Fruit fly (Drosophila melanogaster) whole organism, embryonic: ENCODE results near the gene WRNexo.

Source experiments
- B-H1 ChIP-seq: fragments of 200-800 bp; sonication (Bioruptor generic); IDR thresholded peaks from 3 replicates; pipeline ENCODE4 v1.3.6; 2022; ENCODE audit warnings: missing biosample characterization, missing genetic modification characterization
- Blimp-1 ChIP-seq: fragments of 200-800 bp; sonication (Bioruptor generic); optimal IDR thresholded peaks from 3 replicates; lab custom pipeline; 2018; ENCODE audit warnings: missing biosample characterization, missing genetic modification characterization, mild to moderate bottlenecking, moderate library complexity, missing genetic modification reagents
- CG10267 ChIP-seq: fragments of 200-800 bp; sonication (Bioruptor generic); optimal IDR thresholded peaks from 2 replicates; lab custom pipeline; 2018; ENCODE audit warnings: missing biosample characterization, mild to moderate bottlenecking, missing genetic modification characterization, moderate library complexity
- CG10321 ChIP-seq: fragments of 200-800 bp; sonication (Bioruptor generic); IDR thresholded peaks from 2 replicates; pipeline ENCODE4 v1.3.6; 2022; ENCODE audit warnings: missing biosample characterization, missing genetic modification characterization
- CG10462 ChIP-seq: fragments of 200-800 bp; sonication (Bioruptor generic); optimal IDR thresholded peaks from 2 replicates; lab custom pipeline; 2016; ENCODE audit warnings: missing biosample characterization, missing genetic modification characterization
- CG11560 ChIP-seq: fragments of 200-800 bp; sonication (Bioruptor generic); IDR thresholded peaks from 3 replicates; pipeline ENCODE4 v1.3.6; 2022; ENCODE audit warnings: missing biosample characterization, missing genetic modification characterization
- CG12236 ChIP-seq: fragments of 200-800 bp; sonication (Bioruptor generic); optimal IDR thresholded peaks from 2 replicates; lab custom pipeline; 2016; ENCODE audit warnings: missing biosample characterization, missing genetic modification characterization
- CG12659 ChIP-seq: fragments of 200-800 bp; sonication (Bioruptor generic); optimal IDR thresholded peaks from 3 replicates; lab custom pipeline; 2017; ENCODE audit warnings: mild to moderate bottlenecking, missing biosample characterization, missing genetic modification reagents, missing genetic modification characterization
- CG1647 ChIP-seq: fragments of 200-800 bp; sonication (Bioruptor generic); optimal IDR thresholded peaks from 3 replicates; lab custom pipeline; 2016; ENCODE audit warnings: missing biosample characterization, missing genetic modification characterization
- CG16813 ChIP-seq: fragments of 200-800 bp; sonication (Bioruptor generic); IDR thresholded peaks from 3 replicates; pipeline ENCODE4 v1.3.6; 2022; ENCODE audit warnings: missing biosample characterization, missing genetic modification characterization; ENCODE audit not compliant: partially characterized antibody
- CG17359 ChIP-seq: fragments of 200-800 bp; sonication (Bioruptor generic); optimal IDR thresholded peaks from 3 replicates; lab custom pipeline; 2018; ENCODE audit warnings: missing biosample characterization, mild to moderate bottlenecking, missing genetic modification characterization, moderate library complexity
- CG17361 ChIP-seq: fragments of 200-800 bp; sonication (Bioruptor generic); IDR thresholded peaks from 3 replicates; pipeline ENCODE4 v1.3.6; 2022; ENCODE audit warnings: missing biosample characterization, missing genetic modification characterization
- CG2199 ChIP-seq: fragments of 200-800 bp; sonication (Bioruptor generic); IDR thresholded peaks from 3 replicates; pipeline ENCODE4 v1.3.6; 2022; ENCODE audit warnings: missing biosample characterization, missing genetic modification characterization
- CG33213 ChIP-seq: fragments of 200-800 bp; sonication (Bioruptor generic); optimal IDR thresholded peaks from 3 replicates; lab custom pipeline; 2016; ENCODE audit warnings: missing biosample characterization, missing genetic modification characterization
- CG3407 ChIP-seq: fragments of 200-800 bp; sonication (Bioruptor generic); optimal IDR thresholded peaks from 2 replicates; lab custom pipeline; 2018; ENCODE audit warnings: missing biosample characterization, mild to moderate bottlenecking, missing genetic modification characterization
- CG4282 ChIP-seq: fragments of 200-800 bp; sonication (Bioruptor generic); optimal IDR thresholded peaks from 2 replicates; lab custom pipeline; 2016; ENCODE audit warnings: missing biosample characterization, missing genetic modification characterization
- CG4328 ChIP-seq: fragments of 200-800 bp; sonication (Bioruptor generic); optimal IDR thresholded peaks from 3 replicates; lab custom pipeline; 2017; ENCODE audit warnings: missing biosample characterization, missing genetic modification reagents, missing genetic modification characterization
- CG4820 ChIP-seq: fragments of 200-800 bp; sonication (Bioruptor generic); optimal IDR thresholded peaks from 3 replicates; lab custom pipeline; 2016; ENCODE audit warnings: missing biosample characterization, missing genetic modification characterization
- CG6175 ChIP-seq: fragments of 200-800 bp; sonication (Bioruptor generic); IDR thresholded peaks from 3 replicates; pipeline ENCODE4 v1.3.6; 2022; ENCODE audit warnings: missing biosample characterization, missing genetic modification characterization
- CG6689 ChIP-seq: fragments of 200-800 bp; sonication (Bioruptor generic); IDR thresholded peaks from 2 replicates; pipeline ENCODE4 v1.3.6; 2022; ENCODE audit warnings: missing biosample characterization, missing genetic modification characterization
- CG7357 ChIP-seq: fragments of 200-800 bp; sonication (Bioruptor generic); IDR thresholded peaks from 3 replicates; pipeline ENCODE4 v1.3.6; 2022; ENCODE audit warnings: missing biosample characterization, missing genetic modification characterization
- CG9876 ChIP-seq: fragments of 200-800 bp; sonication (Bioruptor generic); optimal IDR thresholded peaks from 2 replicates; lab custom pipeline; 2016; ENCODE audit warnings: missing biosample characterization, missing genetic modification characterization
- E2f2 ChIP-seq: fragments of 200-800 bp; sonication (Bioruptor generic); IDR thresholded peaks from 2 replicates; pipeline ENCODE4 v1.3.6; 2022; ENCODE audit warnings: missing biosample characterization, missing genetic modification characterization
- HLH4C ChIP-seq: fragments of 200-800 bp; sonication (Bioruptor generic); IDR thresholded peaks from 3 replicates; pipeline ENCODE4 v1.3.6; 2022; ENCODE audit warnings: missing biosample characterization, missing genetic modification characterization; ENCODE audit not compliant: partially characterized antibody
- HLH54F ChIP-seq: fragments of 200-800 bp; sonication (Bioruptor generic); optimal IDR thresholded peaks from 3 replicates; lab custom pipeline; 2016; ENCODE audit warnings: missing biosample characterization, missing genetic modification characterization
- Hr78 ChIP-seq, 2 experiments: fragments of 200-800 bp in 1 of 2; fragments of >200 bp in 1 of 2; sonication (Bioruptor generic) in 1 of 2; optimal IDR thresholded peaks; 2 replicates each; lab custom pipeline; 2017 to 2019; ENCODE audit warnings: missing biosample characterization in 2 of 2, missing genetic modification characterization in 2 of 2, mild to moderate bottlenecking in 1 of 2, moderate library complexity in 1 of 2
- Jarid2 ChIP-seq: fragments of 200-800 bp; sonication (Bioruptor generic); optimal IDR thresholded peaks from 3 replicates; lab custom pipeline; 2017; ENCODE audit warnings: mild to moderate bottlenecking, missing biosample characterization, missing genetic modification reagents, missing genetic modification characterization
- Pdp1 ChIP-seq, 2 experiments: fragments of 200-800 bp; sonication (Bioruptor generic); optimal IDR thresholded peaks; 3 replicates each; lab custom pipeline; 2016; ENCODE audit warnings: missing biosample characterization in 2 of 2, missing genetic modification characterization in 2 of 2, mild to moderate bottlenecking in 1 of 2, moderate library complexity in 1 of 2
- Ssrp ChIP-seq: fragments of 200-800 bp; sonication (Bioruptor generic); optimal IDR thresholded peaks from 2 replicates; lab custom pipeline; 2018; ENCODE audit warnings: missing biosample characterization, mild to moderate bottlenecking, missing genetic modification characterization, moderate library complexity
- Stat92E ChIP-seq, 3 experiments: fragments of >200 bp in 2 of 3; fragments of 200-800 bp in 1 of 3; sonication (Bioruptor generic) in 1 of 3; optimal IDR thresholded peaks; 2 replicates each; lab custom pipeline; 2017 to 2019; ENCODE audit warnings: missing biosample characterization in 3 of 3, missing genetic modification characterization in 3 of 3, mild to moderate bottlenecking in 1 of 3, moderate library complexity in 1 of 3
- az2 ChIP-seq: fragments of 200-800 bp; sonication (Bioruptor generic); optimal IDR thresholded peaks from 3 replicates; lab custom pipeline; 2016; ENCODE audit warnings: missing biosample characterization, missing genetic modification characterization
- bab2 ChIP-seq: fragments of 200-800 bp; sonication (Bioruptor generic); optimal IDR thresholded peaks from 2 replicates; lab custom pipeline; 2016; ENCODE audit warnings: missing biosample characterization, missing genetic modification characterization
- bowl ChIP-seq: fragments of 200-800 bp; sonication (Bioruptor generic); IDR thresholded peaks from 2 replicates; pipeline ENCODE4 v1.3.6; 2022; ENCODE audit warnings: missing biosample characterization, missing genetic modification characterization
- bsh ChIP-seq, 2 experiments: fragments of 200-800 bp; sonication (Bioruptor generic); optimal IDR thresholded peaks; 2 replicates each; lab custom pipeline; 2017 to 2018; ENCODE audit warnings: mild to moderate bottlenecking in 2 of 2, missing biosample characterization in 2 of 2, missing genetic modification characterization in 2 of 2, moderate library complexity in 1 of 2
- dmrt11E ChIP-seq: fragments of 200-800 bp; sonication (Bioruptor generic); optimal IDR thresholded peaks from 3 replicates; lab custom pipeline; 2018; ENCODE audit warnings: missing biosample characterization, mild to moderate bottlenecking, missing genetic modification characterization, moderate library complexity
- eve ChIP-seq, 2 experiments: fragments of >200 bp; optimal IDR thresholded peaks; 2 replicates each; lab custom pipeline; 2017; ENCODE audit warnings: missing biosample characterization in 2 of 2, missing genetic modification characterization in 2 of 2
- grau ChIP-seq: fragments of 200-800 bp; optimal IDR thresholded peaks from 3 replicates; lab custom pipeline; 2019; ENCODE audit warnings: missing biosample characterization, mild to moderate bottlenecking, missing genetic modification characterization, moderate library complexity
- gt ChIP-seq: fragments of 200-800 bp; sonication (Bioruptor generic); IDR thresholded peaks from 2 replicates; pipeline ENCODE4 v1.3.6; 2022; ENCODE audit warnings: missing biosample characterization, missing genetic modification characterization
- ind ChIP-seq: fragments of 200-800 bp; sonication (Bioruptor generic); optimal IDR thresholded peaks from 3 replicates; lab custom pipeline; 2016; ENCODE audit warnings: missing biosample characterization, missing genetic modification characterization
- kay ChIP-seq: fragments of 200-800 bp; sonication (Bioruptor generic); optimal IDR thresholded peaks from 2 replicates; lab custom pipeline; 2016; ENCODE audit warnings: missing biosample characterization, missing genetic modification characterization
- klu ChIP-seq: fragments of 200-800 bp; sonication (Bioruptor generic); IDR thresholded peaks from 2 replicates; pipeline ENCODE4 v1.3.6; 2022; ENCODE audit warnings: missing biosample characterization, missing genetic modification characterization
- mam ChIP-seq: fragments of 200-800 bp; sonication (Bioruptor generic); optimal IDR thresholded peaks from 3 replicates; lab custom pipeline; 2016; ENCODE audit warnings: missing biosample characterization, missing genetic modification characterization
- odd ChIP-seq: fragments of 200-800 bp; sonication (Bioruptor generic); optimal IDR thresholded peaks from 2 replicates; lab custom pipeline; 2017; ENCODE audit warnings: missing biosample characterization, mild to moderate bottlenecking, missing genetic modification characterization
- otp ChIP-seq: fragments of 200-800 bp; sonication (Bioruptor generic); IDR thresholded peaks from 3 replicates; pipeline ENCODE4, ENCODE4 v1.3.6; 2022; ENCODE audit warnings: missing biosample characterization, missing genetic modification characterization
- p53 ChIP-seq: fragments of 200-800 bp; sonication (Bioruptor generic); optimal IDR thresholded peaks from 2 replicates; lab custom pipeline; 2016; ENCODE audit warnings: missing biosample characterization, missing genetic modification characterization
- tx ChIP-seq: fragments of 200-800 bp; sonication (Bioruptor generic); optimal IDR thresholded peaks from 2 replicates; lab custom pipeline; 2016; ENCODE audit warnings: missing biosample characterization, missing genetic modification characterization
- unpg ChIP-seq: fragments of 200-800 bp; sonication (Bioruptor generic); optimal IDR thresholded peaks from 3 replicates; lab custom pipeline; 2018; ENCODE audit warnings: missing biosample characterization, mild to moderate bottlenecking, missing genetic modification characterization, moderate library complexity
- wor ChIP-seq: fragments of 200-800 bp; sonication (Bioruptor generic); IDR thresholded peaks from 2 replicates; pipeline ENCODE4 v1.3.6; 2022; ENCODE audit warnings: missing biosample characterization, missing genetic modification characterization
- zfh1 ChIP-seq: fragments of 200-800 bp; sonication (Bioruptor generic); IDR thresholded peaks from 3 replicates; pipeline ENCODE4 v1.3.6; 2022; ENCODE audit warnings: missing biosample characterization, missing genetic modification characterization

Gene WRNexo

dm6 chr3R:18404713-18405112 lies 38.8 kb upstream of the WRNexo start, which contains the start of gene CG7685 (continued):
- no peak for TF ChIP-seq Stat92E (GFP tag; optimal IDR thresholded peaks at IDR 0.05; lab: Kevin White, UChicago)
- TF ChIP-seq bab2 (GFP tag; lab: Kevin White, UChicago) = peak; percentile 71
- peak; percentile 76 for TF ChIP-seq mam
- peak; percentile 83 for TF ChIP-seq E2f2 (GFP tag; lab: Robert Waterston, UW)
- no peak for TF ChIP-seq eve (GFP tag; optimal IDR thresholded peaks at IDR 0.05; lab: Kevin White, UChicago)
- TF ChIP-seq CG10267 (tag; lab: Kevin White, UChicago) = peak; percentile 95
- no peak for TF ChIP-seq CG16813 (GFP tag; lab: Robert Waterston, UW)
- peak; percentile 33 for TF ChIP-seq Ssrp (tag; lab: Kevin White, UChicago)
- no peak for TF ChIP-seq HLH4C (GFP tag; lab: Robert Waterston, UW)
- TF ChIP-seq az2 (GFP tag; lab: Kevin White, UChicago) = peak; percentile 66
- no peak for TF ChIP-seq CG4282 (GFP tag; lab: Kevin White, UChicago)
- no peak for TF ChIP-seq CG10321 (GFP tag; lab: Robert Waterston, UW)
- TF ChIP-seq klu (GFP tag; lab: Robert Waterston, UW) = no peak
- TF ChIP-seq CG7357 = no peak
- TF ChIP-seq CG1647 = peak; percentile 68
- TF ChIP-seq zfh1 (GFP tag; lab: Robert Waterston, UW) = peak; percentile 46; the same call in 1 of the 3 replicates
- TF ChIP-seq bsh (GFP tag; optimal IDR thresholded peaks at IDR 0.05; lab: Kevin White, UChicago) = peak in 1 of 2 experiments; percentile 54
- TF ChIP-seq CG9876 (GFP tag; lab: Kevin White, UChicago) = no peak
- TF ChIP-seq unpg = peak; percentile 64
- peak; percentile 72 for TF ChIP-seq grau (tag; lab: Kevin White, UChicago)
- peak; percentile 75 for TF ChIP-seq HLH54F (GFP tag; lab: Kevin White, UChicago)
- no peak for TF ChIP-seq CG12236 (GFP tag; lab: Kevin White, UChicago)
- no peak; the same call in 2 of the 3 replicates for TF ChIP-seq B-H1 (GFP tag; lab: Robert Waterston, UW)
- no peak for TF ChIP-seq wor (GFP tag; lab: Robert Waterston, UW)
- no peak for TF ChIP-seq CG6175 (GFP tag; lab: Robert Waterston, UW)
- peak; percentile 38 for TF ChIP-seq Blimp-1 (GFP tag; lab: Kevin White, UChicago)
- TF ChIP-seq p53 (GFP tag; lab: Kevin White, UChicago) = no peak
- peak; percentile 55 for TF ChIP-seq CG4328 (GFP tag; lab: Kevin White, UChicago)
- TF ChIP-seq bowl (GFP tag; lab: Robert Waterston, UW) = no peak
- TF ChIP-seq dmrt11E (tag; lab: Kevin White, UChicago) = peak; percentile 30
- peak; percentile 63 for TF ChIP-seq CG17359 (tag; lab: Kevin White, UChicago)
- TF ChIP-seq kay (GFP tag; lab: Kevin White, UChicago) = peak; percentile 35
- peak; percentile 54 to 68 for TF ChIP-seq Pdp1 (GFP tag; optimal IDR thresholded peaks at IDR 0.05; lab: Kevin White, UChicago)
- TF ChIP-seq Hr78 (GFP tag; optimal IDR thresholded peaks at IDR 0.05; lab: Kevin White, UChicago) = no peak
- TF ChIP-seq CG2199 (GFP tag; lab: Robert Waterston, UW) = 0 out of 3 replicates have a peak, but pooled peaks have one; percentile 32
- TF ChIP-seq CG33213 (GFP tag; lab: Kevin White, UChicago) = peak; percentile 79
- peak; percentile 23 for TF ChIP-seq CG3407 (GFP tag; lab: Kevin White, UChicago)
- TF ChIP-seq tx (GFP tag; lab: Kevin White, UChicago) = peak; percentile 51
- peak; percentile 19 for TF ChIP-seq CG4820 (GFP tag; lab: Kevin White, UChicago)
- no peak for TF ChIP-seq CG11560 (tag; lab: Robert Waterston, UW)
- TF ChIP-seq CG17361 (GFP tag; lab: Robert Waterston, UW) = peak; percentile 58; the same call in 1 of the 3 replicates
- TF ChIP-seq Jarid2 (GFP tag; lab: Kevin White, UChicago) = no peak
- peak; percentile 75 for TF ChIP-seq CG12659
- TF ChIP-seq gt (GFP tag; lab: Robert Waterston, UW) = no peak
- peak; percentile 49; the same call in 1 of the 2 replicates for TF ChIP-seq CG6689 (GFP tag; lab: Robert Waterston, UW)
- peak; percentile 52 for TF ChIP-seq ind (GFP tag; lab: Kevin White, UChicago)
- TF ChIP-seq CG10462 (GFP tag; lab: Kevin White, UChicago) = no peak
- peak; percentile 42 for TF ChIP-seq odd (GFP tag; lab: Kevin White, UChicago)
- no peak for TF ChIP-seq otp (GFP tag; lab: Robert Waterston, UW)
